Fruit fly (Drosophila melanogaster) whole organism: ENCODE measurements around the gene Sprn.

Source experiments
- CG8478 ChIP-seq: fragments of >200 bp; optimal IDR thresholded peaks from 2 replicates; lab custom pipeline; 2018; ENCODE audit warnings: inconsistent platforms
- EcR ChIP-seq, 2 experiments: fragments of >200 bp; optimal IDR thresholded peaks; 2 replicates each; lab custom pipeline; 2017; ENCODE audit warnings: missing biosample characterization in 2 of 2, missing genetic modification characterization in 2 of 2, missing genetic modification reagents in 2 of 2

DNA sequence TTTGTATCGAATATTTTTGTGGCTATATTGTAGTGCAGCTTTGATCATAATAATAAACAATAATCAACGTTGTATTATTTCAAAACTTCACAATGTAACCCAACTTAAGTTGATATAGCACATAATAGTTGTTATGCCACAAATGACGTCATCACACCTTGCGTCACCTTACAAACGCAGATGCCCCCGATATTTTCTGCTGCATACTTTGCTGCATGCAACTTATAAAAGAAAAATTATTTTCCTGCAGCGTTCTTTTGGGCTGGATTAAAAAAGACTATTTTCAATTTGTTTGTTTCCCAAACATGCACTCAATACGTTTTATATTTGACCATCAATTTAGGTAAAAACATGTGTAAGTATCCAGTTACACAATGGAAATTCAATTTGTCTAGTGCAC, 39.3 kb downstream of the Sprn start:
- TF ChIP-seq CG8478 (lab: Kevin White, UChicago) (no peak), EcR (GFP tag; optimal IDR thresholded peaks at IDR 0.05; lab: Kevin White, UChicago) (no peak)
